Worm (Caenorhabditis elegans) whole organism, L4 larva: ENCODE results near the gene acs-6.

ENCODE experiments used
- F10B5.3 ChIP-seq: sonication (generic microtip); optimal IDR thresholded peaks from 2 replicates; lab custom pipeline; 2016; ENCODE audit warnings: mild to moderate bottlenecking, missing genetic modification characterization, missing compliant biosample characterization
- F49E8.2 ChIP-seq: sonication (generic microtip); optimal IDR thresholded peaks from 2 replicates; lab custom pipeline; 2016; ENCODE audit warnings: missing compliant biosample characterization, mild to moderate bottlenecking, missing genetic modification characterization, borderline replicate concordance
- T20F7.1 ChIP-seq: fragments of 200-800 bp; sonication (Bioruptor generic); optimal IDR thresholded peaks from 2 replicates; lab custom pipeline; 2018; ENCODE audit warnings: mild to moderate bottlenecking, missing genetic modification characterization, missing compliant biosample characterization
- Y105C5A.15 ChIP-seq: fragments of 200-800 bp; sonication (Bioruptor generic); IDR thresholded peaks from 2 replicates; pipeline ENCODE4 v1.3.6; 2022; ENCODE audit warnings: missing genetic modification characterization, missing compliant biosample characterization
- ZK337.2 ChIP-seq: fragments of 200-800 bp; sonication (Bioruptor generic); IDR thresholded peaks from 2 replicates; pipeline ENCODE4 v1.3.6; 2022; ENCODE audit warnings: missing genetic modification reagents, missing genetic modification characterization, missing compliant biosample characterization
- ceh-20 ChIP-seq: fragments of 200-800 bp; sonication (Bioruptor generic); IDR thresholded peaks from 2 replicates; pipeline ENCODE4 v1.3.6; 2022; ENCODE audit warnings: missing genetic modification reagents, missing genetic modification characterization, missing compliant biosample characterization
- ceh-44 ChIP-seq: fragments of 200-800 bp; sonication (Bioruptor generic); IDR thresholded peaks from 2 replicates; pipeline ENCODE4 v1.3.6; 2022; ENCODE audit warnings: missing genetic modification reagents, missing genetic modification characterization, missing compliant biosample characterization
- ces-1 ChIP-seq: fragments of 150-350 bp; sonication (generic microtip); optimal IDR thresholded peaks from 4 replicates; lab custom pipeline; 2014; ENCODE audit warnings: missing biosample characterization, missing genetic modification reagents, missing genetic modification characterization
- ctbp-1 ChIP-seq: fragments of 200-800 bp; sonication (Bioruptor generic); IDR thresholded peaks from 2 replicates; pipeline ENCODE4 v1.3.6; 2022; ENCODE audit warnings: missing genetic modification reagents, missing genetic modification characterization, missing compliant biosample characterization
- daf-16 ChIP-seq, 3 experiments: sonication (generic microtip); optimal IDR thresholded peaks; 2 replicates each; lab custom pipeline; 2016 to 2017; ENCODE audit warnings: missing genetic modification characterization in 3 of 3, missing genetic modification reagents in 3 of 3, mild to moderate bottlenecking in 2 of 3, missing compliant biosample characterization in 2 of 3, missing biosample characterization in 1 of 3, moderate library complexity in 1 of 3
- daf-19 ChIP-seq: fragments of 200-800 bp; sonication (Bioruptor generic); conservative IDR thresholded peaks from 2 replicates; pipeline ENCODE4 v1.3.6; 2022; ENCODE audit warnings: missing genetic modification characterization, missing compliant biosample characterization
- daf-8 ChIP-seq: fragments of 200-800 bp; sonication (Bioruptor generic); IDR thresholded peaks from 2 replicates; pipeline ENCODE4 v1.3.6; 2022; ENCODE audit warnings: missing genetic modification characterization, missing compliant biosample characterization
- dmd-6 ChIP-seq: fragments of 200-800 bp; sonication (Bioruptor generic); IDR thresholded peaks from 2 replicates; pipeline ENCODE4 v1.3.6; 2022; ENCODE audit warnings: missing genetic modification reagents, missing genetic modification characterization, missing compliant biosample characterization
- duxl-1 ChIP-seq: sonication (generic microtip); optimal IDR thresholded peaks from 2 replicates; lab custom pipeline; 2016; ENCODE audit warnings: mild to moderate bottlenecking, missing genetic modification characterization, moderate library complexity, missing compliant biosample characterization; ENCODE audit not compliant: poor library complexity
- dve-1 ChIP-seq: sonication (generic microtip); optimal IDR thresholded peaks from 2 replicates; lab custom pipeline; 2017; ENCODE audit warnings: antibody characterized with exemption, mild to moderate bottlenecking, missing genetic modification characterization, missing compliant biosample characterization; ENCODE audit not compliant: insufficient read depth
- egl-27 ChIP-seq: sonication (generic microtip); optimal IDR thresholded peaks from 3 replicates; lab custom pipeline; 2017; ENCODE audit warnings: missing biosample characterization, missing genetic modification reagents, missing genetic modification characterization
- egl-43 ChIP-seq: fragments of 200-800 bp; sonication (Bioruptor generic); IDR thresholded peaks from 2 replicates; pipeline ENCODE4 v1.3.6; 2022; ENCODE audit warnings: missing genetic modification reagents, missing genetic modification characterization, missing compliant biosample characterization
- fkh-10 ChIP-seq: fragments of 150-350 bp; optimal IDR thresholded peaks from 2 replicates; lab custom pipeline; 2014; ENCODE audit warnings: missing biosample characterization, missing genetic modification reagents, missing genetic modification characterization
- hif-1 ChIP-seq, 2 experiments: sonication (generic microtip); optimal IDR thresholded peaks; 2 replicates each; lab custom pipeline; 2016 to 2017; ENCODE audit warnings: missing compliant biosample characterization in 2 of 2, missing genetic modification characterization in 2 of 2, missing genetic modification reagents in 2 of 2, missing genotype in 2 of 2, mild to moderate bottlenecking in 1 of 2
- hlh-11 ChIP-seq: fragments of 200-800 bp; sonication (Bioruptor generic); optimal IDR thresholded peaks from 2 replicates; lab custom pipeline; 2018; ENCODE audit warnings: mild to moderate bottlenecking, missing genetic modification characterization, missing compliant biosample characterization
- jun-1 ChIP-seq: fragments of 150-350 bp; optimal IDR thresholded peaks from 2 replicates; lab custom pipeline; 2014; ENCODE audit warnings: missing biosample characterization, missing genetic modification reagents, missing genetic modification characterization
- lim-7 ChIP-seq: fragments of 200-800 bp; sonication (Bioruptor generic); IDR thresholded peaks from 2 replicates; pipeline ENCODE4 v1.3.6; 2022; ENCODE audit warnings: missing genetic modification characterization, missing compliant biosample characterization
- lin-29 ChIP-seq: fragments of 200-800 bp; sonication (Bioruptor generic); IDR thresholded peaks from 2 replicates; pipeline ENCODE4 v1.3.6; 2022; ENCODE audit warnings: missing genetic modification reagents, missing genetic modification characterization, missing compliant biosample characterization
- lin-38 ChIP-seq: fragments of 200-800 bp; sonication (Bioruptor generic); IDR thresholded peaks from 2 replicates; pipeline ENCODE4 v1.3.6; 2022; ENCODE audit warnings: missing genetic modification reagents, missing genetic modification characterization, missing compliant biosample characterization
- lir-3 ChIP-seq: sonication (generic microtip); optimal IDR thresholded peaks from 2 replicates; lab custom pipeline; 2016; ENCODE audit warnings: mild to moderate bottlenecking, missing genetic modification characterization, missing compliant biosample characterization
- madf-9 ChIP-seq: fragments of 200-800 bp; sonication (Bioruptor generic); conservative IDR thresholded peaks from 2 replicates; pipeline ENCODE4 v1.3.6; 2022; ENCODE audit warnings: missing genetic modification reagents, missing genetic modification characterization, missing compliant biosample characterization
- mdl-1 ChIP-seq, 2 experiments: fragments of 150-350 bp in 1 of 2; sonication (generic microtip) in 1 of 2; optimal IDR thresholded peaks; 2 replicates each; lab custom pipeline; 2014 to 2017; ENCODE audit warnings: missing biosample characterization in 2 of 2, missing genetic modification characterization in 2 of 2
- mxl-2 ChIP-seq: fragments of 200-800 bp; sonication (Bioruptor generic); conservative IDR thresholded peaks from 2 replicates; pipeline ENCODE4 v1.3.6; 2022; ENCODE audit warnings: missing genetic modification reagents, missing genetic modification characterization, missing compliant biosample characterization
- nhr-102 ChIP-seq: sonication (generic microtip); optimal IDR thresholded peaks from 2 replicates; lab custom pipeline; 2016; ENCODE audit warnings: mild to moderate bottlenecking, missing genetic modification characterization, moderate library complexity, missing compliant biosample characterization
- nhr-11 ChIP-seq: fragments of 150-350 bp; optimal IDR thresholded peaks from 2 replicates; lab custom pipeline; 2014; ENCODE audit warnings: missing biosample characterization, missing genetic modification characterization
- nhr-28 ChIP-seq: fragments of 150-350 bp; optimal IDR thresholded peaks from 2 replicates; lab custom pipeline; 2014; ENCODE audit warnings: missing biosample characterization, missing genetic modification characterization
- nhr-41 ChIP-seq: fragments of 200-800 bp; sonication (Bioruptor generic); IDR thresholded peaks from 2 replicates; pipeline ENCODE4 v1.3.6; 2022; ENCODE audit warnings: missing genetic modification reagents, missing genetic modification characterization, missing compliant biosample characterization
- nhr-42 ChIP-seq: fragments of 200-800 bp; sonication (Bioruptor generic); IDR thresholded peaks from 2 replicates; pipeline ENCODE4 v1.3.6; 2022; ENCODE audit warnings: missing genetic modification characterization, missing compliant biosample characterization
- nhr-48 ChIP-seq: sonication (generic microtip); optimal IDR thresholded peaks from 2 replicates; lab custom pipeline; 2016; ENCODE audit warnings: mild to moderate bottlenecking, missing genetic modification characterization, missing compliant biosample characterization
- nhr-6 ChIP-seq: fragments of 150-350 bp; optimal IDR thresholded peaks from 2 replicates; lab custom pipeline; 2014; ENCODE audit warnings: missing biosample characterization, missing genetic modification characterization
- nhr-77 ChIP-seq: fragments of 150-350 bp; optimal IDR thresholded peaks from 2 replicates; lab custom pipeline; 2014; ENCODE audit warnings: missing biosample characterization, missing genetic modification characterization
- sdz-12 ChIP-seq: fragments of 200-800 bp; sonication (Bioruptor generic); optimal IDR thresholded peaks from 2 replicates; lab custom pipeline; 2018; ENCODE audit warnings: mild to moderate bottlenecking, missing genetic modification characterization, missing compliant biosample characterization
- skn-1 ChIP-seq: fragments of 150-350 bp; optimal IDR thresholded peaks from 2 replicates; lab custom pipeline; 2014; ENCODE audit warnings: missing biosample characterization, missing genetic modification characterization
- snpc-1.2 ChIP-seq: fragments of 200-800 bp; sonication (Bioruptor generic); IDR thresholded peaks from 2 replicates; pipeline ENCODE4 v1.3.6; 2022; ENCODE audit warnings: missing genetic modification reagents, missing genetic modification characterization, missing compliant biosample characterization
- tag-97 ChIP-seq: fragments of 200-800 bp; sonication (Bioruptor generic); IDR thresholded peaks from 2 replicates; pipeline ENCODE4 v1.3.6; 2022; ENCODE audit warnings: missing genetic modification characterization, missing compliant biosample characterization
- tra-1 ChIP-seq: fragments of 200-800 bp; sonication (Bioruptor generic); IDR thresholded peaks from 2 replicates; pipeline ENCODE4 v1.3.6; 2022; ENCODE audit warnings: missing genetic modification reagents, missing genetic modification characterization, missing compliant biosample characterization
- unc-39 ChIP-seq: sonication (generic microtip); optimal IDR thresholded peaks from 2 replicates; lab custom pipeline; 2017; ENCODE audit warnings: missing biosample characterization, missing genetic modification characterization
- unc-62 ChIP-seq, 3 experiments: fragments of 150-350 bp in 1 of 3; sonication (generic microtip); optimal IDR thresholded peaks in 2 of 3; peaks in 1 of 3; 1 replicate in 1 of 3; 2 replicates in 2 of 3; lab custom pipeline; 2014 to 2017; ENCODE audit warnings: missing biosample characterization in 3 of 3, missing genetic modification characterization in 3 of 3, missing genetic modification reagents in 3 of 3, missing genotype in 1 of 3
- zag-1 ChIP-seq: fragments of 150-350 bp; optimal IDR thresholded peaks from 2 replicates; lab custom pipeline; 2014; ENCODE audit warnings: missing biosample characterization, missing genetic modification characterization
- zfp-2 ChIP-seq: sonication (generic microtip); optimal IDR thresholded peaks from 2 replicates; lab custom pipeline; 2016; ENCODE audit warnings: mild to moderate bottlenecking, missing genetic modification characterization, missing compliant biosample characterization
- zfp-3 ChIP-seq: fragments of 200-800 bp; sonication (Bioruptor generic); conservative IDR thresholded peaks from 2 replicates; pipeline ENCODE4 v1.3.6; 2022; ENCODE audit warnings: missing genetic modification reagents, missing genetic modification characterization, missing compliant biosample characterization
- zip-11 ChIP-seq: fragments of 200-800 bp; sonication (Bioruptor generic); IDR thresholded peaks from 2 replicates; pipeline ENCODE4 v1.3.6; 2022; ENCODE audit warnings: missing genetic modification characterization, missing compliant biosample characterization

Gene acs-6

ce11 chrII:7059274-7059757 is 2.5 kb upstream of the acs-6 start (continued):
- TF ChIP-seq tag-97 (GFP tag; lab: Robert Waterston, UW) = no peak
- TF ChIP-seq nhr-42 = no peak
- peak in 1 of 2 experiments; percentile 88 for TF ChIP-seq mdl-1 (tag; optimal IDR thresholded peaks at IDR 0.05; lab: Kevin White, UChicago)
- TF ChIP-seq daf-16 (GFP tag; optimal IDR thresholded peaks at IDR 0.05; lab: Kevin White, UChicago) = peak in 1 of 2 experiments; percentile 10
- peak; percentile 62 for TF ChIP-seq daf-16 (tag; optimal IDR thresholded peaks at IDR 0.05; lab: Kevin White, UChicago)
- no peak for TF ChIP-seq zag-1 (tag; lab: Kevin White, UChicago)
- no peak for TF ChIP-seq egl-27 (tag; lab: Kevin White, UChicago)
- no peak for TF ChIP-seq snpc-1.2 (GFP tag; lab: Robert Waterston, UW)
- TF ChIP-seq unc-39 (tag; lab: Kevin White, UChicago) = no peak
- no peak for TF ChIP-seq daf-8 (GFP tag; lab: Robert Waterston, UW)
- TF ChIP-seq F10B5.3 = no peak
- no peak for TF ChIP-seq lin-29 (GFP tag; lab: Robert Waterston, UW)
- TF ChIP-seq lir-3 (tag; lab: Kevin White, UChicago) = no peak
- no peak for TF ChIP-seq zfp-2
- no peak for TF ChIP-seq Y105C5A.15 (GFP tag; lab: Robert Waterston, UW)
- no peak for TF ChIP-seq T20F7.1 (GFP tag; lab: Kevin White, UChicago)
- no peak for TF ChIP-seq ces-1 (GFP tag; lab: Kevin White, UChicago)
- no peak for TF ChIP-seq lim-7 (GFP tag; lab: Robert Waterston, UW)
- no peak for TF ChIP-seq daf-19 (GFP tag; lab: Robert Waterston, UW)
- no peak for TF ChIP-seq fkh-10 (GFP tag; lab: Kevin White, UChicago)
- TF ChIP-seq ctbp-1 = no peak
- no peak for TF ChIP-seq skn-1 (tag; lab: Kevin White, UChicago)
- no peak for TF ChIP-seq hif-1 (tag; optimal IDR thresholded peaks at IDR 0.05; lab: Kevin White, UChicago)
- no peak for TF ChIP-seq ZK337.2 (GFP tag; lab: Robert Waterston, UW)
- no peak for TF ChIP-seq egl-43 (GFP tag; lab: Robert Waterston, UW)
- no peak for TF ChIP-seq ceh-44 (GFP tag; lab: Robert Waterston, UW)
- no peak for TF ChIP-seq mxl-2 (GFP tag; lab: Robert Waterston, UW)

- peak; percentile 57 for TF ChIP-seq T20F7.1 (GFP tag; lab: Kevin White, UChicago)
- TF ChIP-seq zip-11 (GFP tag; lab: Robert Waterston, UW) = no peak
- peak; percentile 84 for TF ChIP-seq dve-1
- peak; percentile 77 for TF ChIP-seq nhr-41 (GFP tag; lab: Robert Waterston, UW)
- TF ChIP-seq nhr-102 (tag; lab: Kevin White, UChicago) = peak; percentile 60
- no peak for TF ChIP-seq F49E8.2 (tag; lab: Kevin White, UChicago)
- peak; percentile 85 for TF ChIP-seq nhr-48 (tag; lab: Kevin White, UChicago)
- TF ChIP-seq unc-62 (GFP tag; optimal IDR thresholded peaks at IDR 0.05 in 1 of 2; lab: Kevin White, UChicago) = peak in 1 of 2 experiments; percentile 77
- TF ChIP-seq unc-62 (tag; optimal IDR thresholded peaks at IDR 0.05; lab: Kevin White, UChicago) = no peak
- peak; percentile 77 for TF ChIP-seq zfp-3 (GFP tag; lab: Robert Waterston, UW)
- TF ChIP-seq duxl-1 (tag; lab: Kevin White, UChicago) = no peak
- TF ChIP-seq daf-16 (GFP tag; optimal IDR thresholded peaks at IDR 0.05; lab: Kevin White, UChicago) = peak in 1 of 2 experiments; percentile 71
- TF ChIP-seq daf-16 (tag; optimal IDR thresholded peaks at IDR 0.05; lab: Kevin White, UChicago) = peak; percentile 93
- peak; percentile 98 for TF ChIP-seq dmd-6 (GFP tag; lab: Robert Waterston, UW)
- peak in 1 of 2 experiments; percentile 68 for TF ChIP-seq mdl-1 (tag; optimal IDR thresholded peaks at IDR 0.05; lab: Kevin White, UChicago)
- no peak for TF ChIP-seq tag-97 (GFP tag; lab: Robert Waterston, UW)
- TF ChIP-seq jun-1 = no peak
- TF ChIP-seq hlh-11 (tag; lab: Kevin White, UChicago) = peak; percentile 92
- TF ChIP-seq ctbp-1 = no peak
- TF ChIP-seq ceh-20 = peak; percentile 42; the same call in 1 of the 2 replicates
- TF ChIP-seq madf-9 (GFP tag; lab: Robert Waterston, UW) = 0 out of 2 replicates have a peak, but pooled peaks have one; percentile 28
- no peak; the same call in 1 of the 2 replicates for TF ChIP-seq lin-38 (GFP tag; lab: Robert Waterston, UW)
- no peak for TF ChIP-seq sdz-12 (GFP tag; lab: Kevin White, UChicago)
- TF ChIP-seq nhr-6 = no peak
- TF ChIP-seq nhr-28 (tag; lab: Kevin White, UChicago) = peak; percentile 28
- no peak for TF ChIP-seq ZK337.2 (GFP tag; lab: Robert Waterston, UW)
- peak; percentile 68 for TF ChIP-seq nhr-77 (tag; lab: Kevin White, UChicago)
- TF ChIP-seq tra-1 (GFP tag; lab: Robert Waterston, UW) = peak; percentile 87
- peak; percentile 29 for TF ChIP-seq nhr-11
These were observed 1.6 kb upstream of the acs-6 start for ce11 chrII:7060202-7060601.
